Worm (Caenorhabditis elegans) whole organism, mixed stage, embryonic: ENCODE data around the gene ugt-50.

Experiments
- bed-3 ChIP-seq: fragments of 200-800 bp; sonication (Bioruptor generic); optimal IDR thresholded peaks from 3 replicates; lab custom pipeline; 2018; ENCODE audit warnings: mild to moderate bottlenecking, missing genetic modification characterization, moderate library complexity, missing compliant biosample characterization
- blmp-1 ChIP-seq: fragments of 150-350 bp; optimal IDR thresholded peaks from 2 replicates; lab custom pipeline; 2014; ENCODE audit warnings: missing biosample characterization, missing genetic modification characterization
- ceh-39 ChIP-seq: fragments of 150-350 bp; optimal IDR thresholded peaks from 2 replicates; lab custom pipeline; 2014; ENCODE audit warnings: missing biosample characterization, missing genetic modification characterization
- ceh-83 ChIP-seq: fragments of 200-800 bp; sonication (Bioruptor generic); optimal IDR thresholded peaks from 2 replicates; lab custom pipeline; 2018; ENCODE audit warnings: mild to moderate bottlenecking, missing genetic modification characterization, missing compliant biosample characterization
- elt-1 ChIP-seq: sonication (generic microtip); optimal IDR thresholded peaks from 2 replicates; lab custom pipeline; 2017; ENCODE audit warnings: missing genetic modification characterization, mild to moderate bottlenecking, missing compliant biosample characterization, antibody characterized with exemption, moderate library complexity, borderline replicate concordance; ENCODE audit not compliant: insufficient read depth
- elt-3 ChIP-seq: fragments of 150-350 bp; optimal IDR thresholded peaks from 2 replicates; lab custom pipeline; 2014; ENCODE audit warnings: missing biosample characterization, missing genetic modification characterization
- lin-13 ChIP-seq: fragments of 150-350 bp; optimal IDR thresholded peaks from 2 replicates; lab custom pipeline; 2014; ENCODE audit warnings: missing biosample characterization, missing genetic modification characterization
- mab-5 ChIP-seq: fragments of 150-350 bp; optimal IDR thresholded peaks from 2 replicates; lab custom pipeline; 2014; ENCODE audit warnings: missing biosample characterization, missing genetic modification characterization
- nhr-12 ChIP-seq: fragments of 150-350 bp; optimal IDR thresholded peaks from 2 replicates; lab custom pipeline; 2014; ENCODE audit warnings: missing biosample characterization, missing genetic modification characterization
- nhr-28 ChIP-seq: fragments of 150-350 bp; optimal IDR thresholded peaks from 2 replicates; lab custom pipeline; 2014; ENCODE audit warnings: missing biosample characterization, missing genetic modification characterization
- nhr-76 ChIP-seq: sonication (generic microtip); optimal IDR thresholded peaks from 2 replicates; lab custom pipeline; 2017; ENCODE audit warnings: missing biosample characterization, missing genetic modification characterization
- snpc-4 ChIP-seq: fragments of 150-350 bp; optimal IDR thresholded peaks from 2 replicates; lab custom pipeline; 2014; ENCODE audit warnings: missing biosample characterization, missing genetic modification characterization
- unc-62 ChIP-seq: fragments of 150-350 bp; optimal IDR thresholded peaks from 2 replicates; lab custom pipeline; 2014; ENCODE audit warnings: missing biosample characterization, missing genetic modification reagents, missing genetic modification characterization
- ztf-11 ChIP-seq: fragments of 150-350 bp; optimal IDR thresholded peaks from 2 replicates; lab custom pipeline; 2014; ENCODE audit warnings: missing biosample characterization, missing genetic modification characterization

DNA sequence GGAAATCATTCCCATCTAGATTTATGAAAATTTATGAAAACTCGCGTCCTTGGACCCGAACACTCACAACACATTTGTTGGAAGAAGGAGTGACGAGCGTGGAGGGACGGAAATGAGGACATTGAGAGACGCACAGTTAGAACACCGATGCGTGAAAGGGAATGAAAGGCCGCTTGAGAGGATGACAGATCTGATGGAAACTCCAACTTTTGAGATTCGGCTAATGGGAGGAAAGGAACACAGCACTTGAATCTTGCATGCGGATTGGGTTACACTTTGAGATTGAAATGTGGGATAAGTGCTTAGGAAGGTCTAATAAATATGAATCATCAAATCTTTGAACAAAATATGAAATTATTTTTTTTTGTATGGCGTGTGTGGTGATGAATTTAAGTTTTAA is 45.5 kb upstream of the ugt-50 start:
- TF ChIP-seq blmp-1 (tag; lab: Kevin White, UChicago) (no peak), unc-62 (no peak), nhr-28 (tag; lab: Kevin White, UChicago) (no peak), bed-3 (no peak), snpc-4 (tag; lab: Kevin White, UChicago) (no peak), ztf-11 (no peak), elt-3 (tag; lab: Kevin White, UChicago) (no peak), ceh-39 (tag; lab: Kevin White, UChicago) (no peak), elt-1 (tag; lab: Kevin White, UChicago) (no peak), ceh-83 (no peak), nhr-76 (no peak), lin-13 (tag; lab: Kevin White, UChicago) (no peak), mab-5 (tag; lab: Kevin White, UChicago) (no peak), nhr-12 (tag; lab: Kevin White, UChicago) (no peak)
